Worm (Caenorhabditis elegans) whole organism, L4 larva: Measurements from ENCODE around the gene spp-21.

Source experiments
- D1046.2 ChIP-seq: fragments of 200-800 bp; sonication (Bioruptor generic); IDR thresholded peaks from 2 replicates; pipeline ENCODE4 v1.3.6; 2022; ENCODE audit warnings: missing genetic modification characterization, missing compliant biosample characterization
- T20F7.1 ChIP-seq: fragments of 200-800 bp; sonication (Bioruptor generic); optimal IDR thresholded peaks from 2 replicates; lab custom pipeline; 2018; ENCODE audit warnings: mild to moderate bottlenecking, missing genetic modification characterization, missing compliant biosample characterization
- aly-2 ChIP-seq: sonication (generic microtip); optimal IDR thresholded peaks from 2 replicates; lab custom pipeline; 2018; ENCODE audit warnings: missing biosample characterization, missing genetic modification characterization
- ceh-82 ChIP-seq: sonication (generic microtip); optimal IDR thresholded peaks from 2 replicates; lab custom pipeline; 2017; ENCODE audit warnings: missing biosample characterization, missing genetic modification characterization
- cey-2 ChIP-seq: sonication (generic microtip); optimal IDR thresholded peaks from 3 replicates; lab custom pipeline; 2017; ENCODE audit warnings: missing genetic modification characterization, mild to moderate bottlenecking, missing compliant biosample characterization, antibody characterized with exemption, borderline replicate concordance; ENCODE audit not compliant: insufficient read depth
- ctbp-1 ChIP-seq: fragments of 200-800 bp; sonication (Bioruptor generic); IDR thresholded peaks from 2 replicates; pipeline ENCODE4 v1.3.6; 2022; ENCODE audit warnings: missing genetic modification reagents, missing genetic modification characterization, missing compliant biosample characterization
- daf-16 ChIP-seq, 3 experiments: sonication (generic microtip); optimal IDR thresholded peaks; 2 replicates each; lab custom pipeline; 2016 to 2017; ENCODE audit warnings: missing genetic modification characterization in 3 of 3, missing genetic modification reagents in 3 of 3, mild to moderate bottlenecking in 2 of 3, missing compliant biosample characterization in 2 of 3, missing biosample characterization in 1 of 3, moderate library complexity in 1 of 3
- dmd-6 ChIP-seq: fragments of 200-800 bp; sonication (Bioruptor generic); IDR thresholded peaks from 2 replicates; pipeline ENCODE4 v1.3.6; 2022; ENCODE audit warnings: missing genetic modification reagents, missing genetic modification characterization, missing compliant biosample characterization
- dve-1 ChIP-seq: sonication (generic microtip); optimal IDR thresholded peaks from 2 replicates; lab custom pipeline; 2017; ENCODE audit warnings: antibody characterized with exemption, mild to moderate bottlenecking, missing genetic modification characterization, missing compliant biosample characterization; ENCODE audit not compliant: insufficient read depth
- fos-1 ChIP-seq: fragments of 150-350 bp; optimal IDR thresholded peaks from 2 replicates; lab custom pipeline; 2014; ENCODE audit warnings: missing biosample characterization, missing genetic modification characterization
- hlh-11 ChIP-seq: fragments of 200-800 bp; sonication (Bioruptor generic); optimal IDR thresholded peaks from 2 replicates; lab custom pipeline; 2018; ENCODE audit warnings: mild to moderate bottlenecking, missing genetic modification characterization, missing compliant biosample characterization
- hmg-1.1 ChIP-seq: fragments of 200-800 bp; sonication (Bioruptor generic); IDR thresholded peaks from 2 replicates; pipeline ENCODE4 v1.3.6; 2022; ENCODE audit warnings: missing genetic modification reagents, missing genetic modification characterization, missing compliant biosample characterization
- jun-1 ChIP-seq: fragments of 150-350 bp; optimal IDR thresholded peaks from 2 replicates; lab custom pipeline; 2014; ENCODE audit warnings: missing biosample characterization, missing genetic modification reagents, missing genetic modification characterization
- lim-7 ChIP-seq: fragments of 200-800 bp; sonication (Bioruptor generic); IDR thresholded peaks from 2 replicates; pipeline ENCODE4 v1.3.6; 2022; ENCODE audit warnings: missing genetic modification characterization, missing compliant biosample characterization
- lin-1 ChIP-seq: fragments of 200-800 bp; sonication (Bioruptor generic); IDR thresholded peaks from 2 replicates; pipeline ENCODE4 v1.3.6; 2022; ENCODE audit warnings: missing genetic modification reagents, missing genetic modification characterization, missing compliant biosample characterization
- lin-15B ChIP-seq: fragments of 150-350 bp; sonication (generic microtip); optimal IDR thresholded peaks from 3 replicates; lab custom pipeline; 2014; ENCODE audit warnings: missing biosample characterization, missing genetic modification characterization
- lin-38 ChIP-seq: fragments of 200-800 bp; sonication (Bioruptor generic); IDR thresholded peaks from 2 replicates; pipeline ENCODE4 v1.3.6; 2022; ENCODE audit warnings: missing genetic modification reagents, missing genetic modification characterization, missing compliant biosample characterization
- mdl-1 ChIP-seq, 2 experiments: fragments of 150-350 bp in 1 of 2; sonication (generic microtip) in 1 of 2; optimal IDR thresholded peaks; 2 replicates each; lab custom pipeline; 2014 to 2017; ENCODE audit warnings: missing biosample characterization in 2 of 2, missing genetic modification characterization in 2 of 2
- mep-1 ChIP-seq: fragments of 150-350 bp; sonication (generic microtip); optimal IDR thresholded peaks from 3 replicates; lab custom pipeline; 2014; ENCODE audit warnings: missing biosample characterization, missing genetic modification characterization
- mxl-3 ChIP-seq: fragments of 200-800 bp; sonication (Bioruptor generic); optimal IDR thresholded peaks from 2 replicates; lab custom pipeline; 2018; ENCODE audit warnings: mild to moderate bottlenecking, missing genetic modification characterization, missing compliant biosample characterization
- nhr-25 ChIP-seq: sonication (generic microtip); optimal IDR thresholded peaks from 2 replicates; lab custom pipeline; 2017; ENCODE audit warnings: missing genetic modification characterization, mild to moderate bottlenecking, missing compliant biosample characterization, antibody characterized with exemption, moderate library complexity, borderline replicate concordance; ENCODE audit not compliant: insufficient read depth
- nhr-28 ChIP-seq: fragments of 150-350 bp; optimal IDR thresholded peaks from 2 replicates; lab custom pipeline; 2014; ENCODE audit warnings: missing biosample characterization, missing genetic modification characterization
- nhr-77 ChIP-seq: fragments of 150-350 bp; optimal IDR thresholded peaks from 2 replicates; lab custom pipeline; 2014; ENCODE audit warnings: missing biosample characterization, missing genetic modification characterization
- php-3 ChIP-seq: fragments of 200-800 bp; sonication (Bioruptor generic); IDR thresholded peaks from 2 replicates; pipeline ENCODE4 v1.3.6; 2022; ENCODE audit warnings: missing genetic modification reagents, missing genetic modification characterization, missing compliant biosample characterization
- pqm-1 ChIP-seq: sonication (generic microtip); optimal IDR thresholded peaks from 2 replicates; lab custom pipeline; 2017; ENCODE audit warnings: missing biosample characterization, missing genetic modification characterization
- rbr-2 ChIP-seq: sonication (generic microtip); optimal IDR thresholded peaks from 2 replicates; lab custom pipeline; 2016; ENCODE audit warnings: missing genotype, missing genetic modification characterization, missing compliant biosample characterization
- sdz-12 ChIP-seq: fragments of 200-800 bp; sonication (Bioruptor generic); optimal IDR thresholded peaks from 2 replicates; lab custom pipeline; 2018; ENCODE audit warnings: mild to moderate bottlenecking, missing genetic modification characterization, missing compliant biosample characterization
- spr-1 ChIP-seq: sonication (generic microtip); optimal IDR thresholded peaks from 2 replicates; lab custom pipeline; 2016; ENCODE audit warnings: mild to moderate bottlenecking, missing genetic modification characterization, missing compliant biosample characterization
- tra-1 ChIP-seq: fragments of 200-800 bp; sonication (Bioruptor generic); IDR thresholded peaks from 2 replicates; pipeline ENCODE4 v1.3.6; 2022; ENCODE audit warnings: missing genetic modification reagents, missing genetic modification characterization, missing compliant biosample characterization
- unc-62 ChIP-seq, 3 experiments: fragments of 150-350 bp in 1 of 3; sonication (generic microtip); optimal IDR thresholded peaks in 2 of 3; peaks in 1 of 3; 1 replicate in 1 of 3; 2 replicates in 2 of 3; lab custom pipeline; 2014 to 2017; ENCODE audit warnings: missing biosample characterization in 3 of 3, missing genetic modification characterization in 3 of 3, missing genetic modification reagents in 3 of 3, missing genotype in 1 of 3

Gene spp-21

ce11 chrX:11499738-11500137, 9.8 kb downstream of the spp-21 start, which contains the start of gene T25C12.3 (continued):
- TF ChIP-seq dve-1 (tag; lab: Kevin White, UChicago) (peak; percentile 40), rbr-2 (tag; lab: Kevin White, UChicago) (no peak), lin-15B (tag; lab: Kevin White, UChicago) (no peak), D1046.2 (no peak), lim-7 (GFP tag; lab: Robert Waterston, UW) (no peak), unc-62 (GFP tag; optimal IDR thresholded peaks at IDR 0.05 in 1 of 2; lab: Kevin White, UChicago) (peak in 1 of 2 experiments; percentile 72), unc-62 (tag; optimal IDR thresholded peaks at IDR 0.05; lab: Kevin White, UChicago) (no peak)

ce11 chrX:11500589-11500988, 10.7 kb downstream of the spp-21 start:
- TF ChIP-seq mep-1 (tag; lab: Kevin White, UChicago), result peak; percentile 7
- TF ChIP-seq dve-1 (tag; lab: Kevin White, UChicago), result peak; percentile 39
- TF ChIP-seq spr-1 (tag; lab: Kevin White, UChicago), result no peak
- TF ChIP-seq daf-16 (GFP tag; optimal IDR thresholded peaks at IDR 0.05; lab: Kevin White, UChicago), result no peak
- peak; percentile 60 for TF ChIP-seq daf-16 (tag; optimal IDR thresholded peaks at IDR 0.05; lab: Kevin White, UChicago)
- 0 out of 2 replicates have a peak, but pooled peaks have one; percentile 23 for TF ChIP-seq php-3 (GFP tag; lab: Robert Waterston, UW)
- TF ChIP-seq sdz-12 (GFP tag; lab: Kevin White, UChicago), result no peak
- peak; percentile 69 for TF ChIP-seq nhr-28 (tag; lab: Kevin White, UChicago)
- TF ChIP-seq jun-1, result no peak
- peak; percentile 48 for TF ChIP-seq pqm-1 (tag; lab: Kevin White, UChicago)
- TF ChIP-seq dmd-6 (GFP tag; lab: Robert Waterston, UW), result peak; percentile 41; the same call in 1 of the 2 replicates

DNA sequence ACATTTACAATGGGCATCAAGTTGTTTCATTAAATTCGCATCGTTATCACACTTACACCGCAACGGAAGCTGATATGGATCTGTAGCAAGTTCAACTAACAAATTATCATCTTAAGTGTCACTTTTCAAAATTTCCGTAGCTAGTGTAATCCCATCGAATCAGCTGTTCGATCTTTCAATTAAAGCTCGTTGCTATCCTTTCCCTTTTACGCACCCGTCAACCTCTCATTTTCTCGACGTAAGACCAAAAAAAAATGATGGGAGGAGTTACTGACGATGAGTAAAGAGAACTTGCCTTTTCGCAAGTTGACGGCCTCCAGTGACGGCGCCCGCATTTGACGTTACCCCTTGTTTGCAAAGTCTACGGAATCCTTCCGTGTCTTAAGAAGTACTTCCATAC, 12.0 kb downstream of the spp-21 start, which contains the start of gene F29G6.1:
F29G6.1 (plus strand) TSS at position 301 of the 400 bp plus-strand sequence.
- TF ChIP-seq unc-62 (GFP tag; optimal IDR thresholded peaks at IDR 0.05 in 1 of 2; lab: Kevin White, UChicago) (peak in 1 of 2 experiments; percentile 42), unc-62 (tag; optimal IDR thresholded peaks at IDR 0.05; lab: Kevin White, UChicago) (no peak), fos-1 (tag; lab: Kevin White, UChicago) (no peak)
- TF ChIP-seq, all 104 proteins: peak for 1

DNA sequence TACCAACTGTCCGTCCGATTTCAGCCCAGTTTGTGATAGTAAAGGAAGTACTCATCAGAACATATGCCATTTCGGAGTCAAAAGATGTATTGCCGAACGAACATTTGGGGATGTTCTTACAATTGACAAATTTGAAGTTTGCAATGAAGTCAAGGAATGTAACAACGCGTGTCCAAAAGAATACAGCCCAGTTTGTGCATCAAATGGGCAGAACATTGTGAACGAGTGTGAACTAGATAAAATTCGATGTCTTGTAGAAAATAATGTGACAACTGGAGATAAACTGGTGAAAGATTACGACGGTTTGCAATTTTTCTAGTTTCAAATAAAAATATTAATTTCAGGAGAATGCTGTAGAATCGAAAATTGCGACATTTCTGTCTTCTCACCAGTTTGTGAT, 17.9 kb downstream of the spp-21 start:
- TF ChIP-seq unc-62 (GFP tag; optimal IDR thresholded peaks at IDR 0.05 in 1 of 2; lab: Kevin White, UChicago), result peak in 1 of 2 experiments; percentile 91
- TF ChIP-seq unc-62 (tag; optimal IDR thresholded peaks at IDR 0.05; lab: Kevin White, UChicago), result no peak
- TF ChIP-seq cey-2 (tag; lab: Kevin White, UChicago), result no peak

DNA sequence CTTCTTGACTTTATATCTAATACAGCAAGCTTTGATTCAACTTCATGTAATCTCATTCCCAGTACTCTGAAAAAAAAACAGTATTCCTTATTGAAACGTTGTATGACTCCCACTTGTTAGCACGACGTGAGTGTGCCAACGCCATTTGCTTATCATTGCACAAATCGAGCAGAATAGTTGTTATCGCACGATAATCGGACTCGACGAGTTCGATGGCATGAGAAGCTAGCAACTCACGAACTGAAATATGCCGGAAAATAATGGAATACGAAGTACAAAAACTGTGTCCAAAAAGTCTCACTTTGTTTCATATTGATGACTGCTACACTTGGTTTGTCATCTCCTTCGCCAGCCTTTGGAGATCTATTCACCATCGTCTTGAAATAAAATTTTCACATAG, 19.6 kb downstream of the spp-21 start:
- TF ChIP-seq nhr-28 (tag; lab: Kevin White, UChicago) (peak; percentile 90), pqm-1 (tag; lab: Kevin White, UChicago) (peak; percentile 96), dmd-6 (GFP tag; lab: Robert Waterston, UW) (peak; percentile 81), aly-2 (tag; lab: Kevin White, UChicago) (no peak), ctbp-1 (GFP tag; lab: Robert Waterston, UW) (no peak), nhr-77 (tag; lab: Kevin White, UChicago) (peak; percentile 39), ceh-82 (tag; lab: Kevin White, UChicago) (no peak), dve-1 (tag; lab: Kevin White, UChicago) (peak; percentile 57), daf-16 (GFP tag; optimal IDR thresholded peaks at IDR 0.05; lab: Kevin White, UChicago) (no peak), daf-16 (tag; optimal IDR thresholded peaks at IDR 0.05; lab: Kevin White, UChicago) (peak; percentile 81), php-3 (GFP tag; lab: Robert Waterston, UW) (0 out of 2 replicates have a peak, but pooled peaks have one; percentile 26), lin-38 (no peak), unc-62 (GFP tag; optimal IDR thresholded peaks at IDR 0.05 in 1 of 2; lab: Kevin White, UChicago) (peak in 1 of 2 experiments; percentile 54), unc-62 (tag; optimal IDR thresholded peaks at IDR 0.05; lab: Kevin White, UChicago) (no peak), T20F7.1 (GFP tag; lab: Kevin White, UChicago) (no peak), mdl-1 (tag; optimal IDR thresholded peaks at IDR 0.05; lab: Kevin White, UChicago) (peak in 1 of 2 experiments; percentile 24), hlh-11 (tag; lab: Kevin White, UChicago) (peak; percentile 69), nhr-25 (tag; lab: Kevin White, UChicago) (no peak), mxl-3 (GFP tag; lab: Kevin White, UChicago) (peak; percentile 34), tra-1 (GFP tag; lab: Robert Waterston, UW) (0 out of 2 replicates have a peak, but pooled peaks have one; percentile 17), hmg-1.1 (GFP tag; lab: Robert Waterston, UW) (no peak), lin-1 (GFP tag; lab: Robert Waterston, UW) (0 out of 2 replicates have a peak, but pooled peaks have one; percentile 24)
